Fruit fly (Drosophila melanogaster) whole organism, wandering third instar larva: ENCODE measurements around the gene Osi20.

Experiments
- Abd-B ChIP-seq: fragments of >200 bp; optimal IDR thresholded peaks from 2 replicates; lab custom pipeline; 2017; ENCODE audit warnings: missing biosample characterization, missing genetic modification characterization
- CG9705 ChIP-seq: fragments of 200-800 bp; sonication (Bioruptor generic); optimal IDR thresholded peaks from 2 replicates; lab custom pipeline; 2018; ENCODE audit warnings: missing biosample characterization, mild to moderate bottlenecking, missing genetic modification characterization
- GATAd ChIP-seq: sonication (Bioruptor generic); optimal IDR thresholded peaks from 2 replicates; lab custom pipeline; 2016; ENCODE audit warnings: missing biosample characterization, missing genetic modification characterization
- dsf ChIP-seq: sonication (Bioruptor generic); optimal IDR thresholded peaks from 2 replicates; lab custom pipeline; 2016; ENCODE audit warnings: missing biosample characterization, missing genetic modification characterization, borderline replicate concordance
- psq ChIP-seq: fragments of 200-800 bp; sonication (Bioruptor generic); optimal IDR thresholded peaks from 3 replicates; lab custom pipeline; 2017; ENCODE audit warnings: missing biosample characterization, mild to moderate bottlenecking, missing genetic modification characterization, moderate library complexity
- usp ChIP-seq: fragments of >200 bp; optimal IDR thresholded peaks from 2 replicates; lab custom pipeline; 2017; ENCODE audit warnings: missing biosample characterization, missing genetic modification characterization

DNA sequence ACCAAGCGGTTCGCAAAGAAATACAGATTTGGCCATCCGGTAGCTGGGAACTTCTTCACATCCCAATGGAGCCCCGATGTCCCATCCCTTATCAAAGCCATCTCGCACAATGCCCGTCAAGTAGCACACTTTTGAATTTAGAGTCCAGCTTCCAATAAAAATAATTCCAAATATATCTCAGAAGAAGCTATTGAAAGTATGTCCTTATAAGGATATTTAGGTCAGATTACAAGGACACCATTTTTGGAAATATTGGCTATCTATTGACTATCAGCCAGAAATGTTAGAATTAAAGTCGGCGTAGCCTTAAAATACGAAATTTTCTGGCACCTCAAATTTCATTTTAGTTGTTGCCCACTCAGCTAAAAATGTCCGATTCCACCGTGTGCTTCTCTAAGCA is 2.8 kb downstream of the Osi20 start, which contains the start of gene CG10298:
- TF ChIP-seq Abd-B (GFP tag; lab: Kevin White, UChicago): no peak
- TF ChIP-seq usp (GFP tag; lab: Kevin White, UChicago): no peak
- TF ChIP-seq CG9705: no peak
- TF ChIP-seq GATAd (GFP tag; lab: Kevin White, UChicago): no peak
- no peak for TF ChIP-seq psq (GFP tag; lab: Kevin White, UChicago)
- no peak for TF ChIP-seq dsf
